Worm (Caenorhabditis elegans): ENCODE results near the gene F19B10.2.

Gene F19B10.2

ce11 chrII:3711047-3711446 is 35.8 kb downstream of the F19B10.2 start, which contains the start of gene fbxc-53:
Gene fbxc-53, plus strand, starts transcription at chrII:3711291.
- TF ChIP-seq dao-5 (tag; optimal IDR thresholded peaks at IDR 0.05): no peak
- no peak for TF ChIP-seq him-1 (tag; optimal IDR thresholded peaks at IDR 0.05)
- TF ChIP-seq W03F9.2 (tag; optimal IDR thresholded peaks at IDR 0.05): no peak

- TF ChIP-seq dao-5 (tag; optimal IDR thresholded peaks at IDR 0.05): no peak
- no peak for TF ChIP-seq W03F9.2 (tag; optimal IDR thresholded peaks at IDR 0.05)
- TF ChIP-seq him-1 (tag; optimal IDR thresholded peaks at IDR 0.05): no peak
Observed at ce11 chrII:3714595-3714994, 39.3 kb downstream of the F19B10.2 start, which contains the start of gene srh-100. Gene srh-100, minus strand, starts transcription at chrII:3714695.

- no peak for TF ChIP-seq him-1 (tag; optimal IDR thresholded peaks at IDR 0.05)
- TF ChIP-seq W03F9.2 (tag; optimal IDR thresholded peaks at IDR 0.05): no peak
- no peak for TF ChIP-seq dao-5 (tag; optimal IDR thresholded peaks at IDR 0.05)
Observed at ce11 chrII:3716455-3716854, 41.2 kb downstream of the F19B10.2 start, which contains the start of gene srh-99. Gene srh-99, minus strand, starts transcription at chrII:3716555.

ce11 chrII:3716961-3717360 is 41.7 kb downstream of the F19B10.2 start, which contains the start of gene fbxc-52:
Gene fbxc-52, plus strand, starts transcription at chrII:3717261.
- TF ChIP-seq him-1 (tag; optimal IDR thresholded peaks at IDR 0.05) (no peak), dao-5 (tag; optimal IDR thresholded peaks at IDR 0.05) (no peak), W03F9.2 (tag; optimal IDR thresholded peaks at IDR 0.05) (no peak)

ce11 chrII:3721016-3721415 is 45.7 kb downstream of the F19B10.2 start, which contains the start of gene C46E10.3:
Gene C46E10.3, plus strand, starts transcription at chrII:3721316.
- TF ChIP-seq dao-5 (tag; optimal IDR thresholded peaks at IDR 0.05): no peak
- TF ChIP-seq W03F9.2 (tag; optimal IDR thresholded peaks at IDR 0.05): no peak
- TF ChIP-seq him-1 (tag; optimal IDR thresholded peaks at IDR 0.05): no peak

ce11 chrII:3724175-3724715 is 49.0 kb downstream of the F19B10.2 start, which contains the start of gene C46E10.1:
Gene C46E10.1, plus strand, starts transcription at chrII:3724225.
- no peak for TF ChIP-seq dao-5 (tag; optimal IDR thresholded peaks at IDR 0.05)
- TF ChIP-seq W03F9.2 (tag; optimal IDR thresholded peaks at IDR 0.05): no peak
- TF ChIP-seq him-1 (tag; optimal IDR thresholded peaks at IDR 0.05): no peak

All from whole organism, L4/young adult.